Worm (Caenorhabditis elegans) whole organism, late embryonic: ENCODE data around the gene gtf-2H2C.

Experiments used
- gmeb-2 ChIP-seq: sonication (generic microtip); optimal IDR thresholded peaks from 2 replicates; lab custom pipeline; 2016; ENCODE audit warnings: missing genetic modification characterization, inconsistent platforms, missing compliant biosample characterization
- pag-3 ChIP-seq: sonication (generic microtip); optimal IDR thresholded peaks from 2 replicates; lab custom pipeline; 2016; ENCODE audit warnings: missing compliant biosample characterization, missing genetic modification characterization, borderline replicate concordance

- TF ChIP-seq gmeb-2 (no peak), pag-3 (tag; lab: Kevin White, UChicago) (no peak)
Observed at ce11 chrIII:10095377-10095776, 4.8 kb upstream of the gtf-2H2C start.
